Worm (Caenorhabditis elegans) whole organism, mixed stage, embryonic: ENCODE results near the gene F44B9.2.

Experiments
- ceh-39 ChIP-seq: fragments of 150-350 bp; optimal IDR thresholded peaks from 2 replicates; lab custom pipeline; 2014; ENCODE audit warnings: missing biosample characterization, missing genetic modification characterization
- ces-1 ChIP-seq: fragments of 150-350 bp; optimal IDR thresholded peaks from 2 replicates; lab custom pipeline; 2014; ENCODE audit warnings: missing biosample characterization, missing genetic modification reagents, missing genetic modification characterization
- nhr-237 ChIP-seq: fragments of 150-350 bp; optimal IDR thresholded peaks from 2 replicates; lab custom pipeline; 2014; ENCODE audit warnings: missing biosample characterization, missing genetic modification characterization
- nhr-28 ChIP-seq: fragments of 150-350 bp; optimal IDR thresholded peaks from 2 replicates; lab custom pipeline; 2014; ENCODE audit warnings: missing biosample characterization, missing genetic modification characterization
- pha-4 ChIP-seq: fragments of 150-350 bp; optimal IDR thresholded peaks from 2 replicates; lab custom pipeline; 2018; ENCODE audit warnings: missing biosample characterization, missing genetic modification reagents, missing genetic modification characterization
- snpc-4 ChIP-seq: fragments of 150-350 bp; optimal IDR thresholded peaks from 2 replicates; lab custom pipeline; 2014; ENCODE audit warnings: missing biosample characterization, missing genetic modification characterization

ce11 chrIII:8001557-8001956 is 20.7 kb upstream of the F44B9.2 start:
- TF ChIP-seq snpc-4 (tag; lab: Kevin White, UChicago) (no peak), nhr-28 (tag; lab: Kevin White, UChicago) (no peak), pha-4 (tag; lab: Kevin White, UChicago) (no peak), ceh-39 (no peak), nhr-237 (tag; lab: Kevin White, UChicago) (no peak), ces-1 (GFP tag; lab: Kevin White, UChicago) (no peak)
